Fruit fly (Drosophila melanogaster) whole organism: ENCODE results near the gene Cht2.

ENCODE experiments used
- CG8478 ChIP-seq: fragments of >200 bp; optimal IDR thresholded peaks from 2 replicates; lab custom pipeline; 2018; ENCODE audit warnings: inconsistent platforms
- pan ChIP-seq: fragments of >200 bp; optimal IDR thresholded peaks from 2 replicates; lab custom pipeline; 2017
- psq ChIP-seq: fragments of >200 bp; optimal IDR thresholded peaks from 2 replicates; lab custom pipeline; 2017
- usp ChIP-seq: fragments of >200 bp; optimal IDR thresholded peaks from 2 replicates; lab custom pipeline; 2017; ENCODE audit warnings: missing biosample characterization, missing genetic modification characterization, mixed read lengths

dm6 chr3L:1738375-1739328 is 17.1 kb downstream of the Cht2 start, which contains the start of gene Gk2:
- no peak for TF ChIP-seq psq (lab: Kevin White, UChicago)
- TF ChIP-seq usp (GFP tag; lab: Kevin White, UChicago), result no peak
- no peak for TF ChIP-seq pan (lab: Kevin White, UChicago)
- no peak for TF ChIP-seq CG8478 (lab: Kevin White, UChicago)
